Worm (Caenorhabditis elegans) whole organism, midembryonic: ENCODE measurements around the gene R01B10.2.
A peak's percentile ranks its signal among the peaks of the same experiment; 100 is the strongest.
"Not testable (repeated sequence)": the region's sequence is repeated elsewhere in the genome, so short reads cannot be mapped to it uniquely, and the experiment has no call there.

Experiments
- T22C8.4 ChIP-seq: fragments of 200-800 bp; sonication (Bioruptor generic); IDR thresholded peaks from 2 replicates; pipeline ENCODE4 v1.3.6; 2022; ENCODE audit warnings: missing genetic modification characterization, missing compliant biosample characterization
- cog-1 ChIP-seq: sonication (generic microtip); optimal IDR thresholded peaks from 2 replicates; lab custom pipeline; 2016; ENCODE audit warnings: missing genetic modification characterization, missing compliant biosample characterization
- flt-1 ChIP-seq: fragments of 200-800 bp; sonication (Bioruptor generic); IDR thresholded peaks from 2 replicates; pipeline ENCODE4 v1.3.6; 2022; ENCODE audit warnings: missing genetic modification characterization, missing compliant biosample characterization
- klf-2 ChIP-seq: fragments of 200-800 bp; sonication (Bioruptor generic); conservative IDR thresholded peaks from 2 replicates; pipeline ENCODE4 v1.3.6; 2022; ENCODE audit warnings: missing genetic modification reagents, missing genetic modification characterization, missing compliant biosample characterization
- med-1 ChIP-seq: sonication (generic microtip); optimal IDR thresholded peaks from 2 replicates; lab custom pipeline; 2017; ENCODE audit warnings: missing genetic modification characterization, mild to moderate bottlenecking, missing compliant biosample characterization, antibody characterized with exemption, missing genetic modification reagents; ENCODE audit not compliant: insufficient read depth
- ref-1 ChIP-seq: fragments of 200-800 bp; sonication (Bioruptor generic); conservative IDR thresholded peaks from 2 replicates; pipeline ENCODE4 v1.3.6; 2022; ENCODE audit warnings: missing genetic modification reagents, missing genetic modification characterization, missing compliant biosample characterization
- tab-1 ChIP-seq: fragments of 200-800 bp; sonication (Bioruptor generic); IDR thresholded peaks from 2 replicates; pipeline ENCODE4 v1.3.6; 2022; ENCODE audit warnings: missing genetic modification characterization, missing compliant biosample characterization
- ztf-23 ChIP-seq: fragments of 200-800 bp; sonication (Bioruptor generic); IDR thresholded peaks from 2 replicates; pipeline ENCODE4 v1.3.6; 2022; ENCODE audit warnings: missing genetic modification reagents, missing genetic modification characterization, missing compliant biosample characterization
- ztf-29 ChIP-seq: fragments of 200-800 bp; sonication (Bioruptor generic); IDR thresholded peaks from 2 replicates; pipeline ENCODE4 v1.3.6; 2022; ENCODE audit warnings: missing genetic modification reagents, missing genetic modification characterization, missing compliant biosample characterization

R01B10.2 gene

ce11 chrV:6043275-6044271 is 2.3 kb upstream of the R01B10.2 start, which contains the start of gene cpi-2:
TSS of gene cpi-2 (plus strand) at chrV:6044062.
- TF ChIP-seq tab-1 (GFP tag; lab: Robert Waterston, UW): no peak
- peak; percentile 80 for TF ChIP-seq T22C8.4 (GFP tag; lab: Robert Waterston, UW)

- not testable (repeated sequence) for TF ChIP-seq ref-1 (GFP tag; lab: Robert Waterston, UW); ztf-23 (GFP tag; lab: Robert Waterston, UW); cog-1 (tag; lab: Kevin White, UChicago)
Measured at ce11 chrV:6038405-6039151, 2.7 kb downstream of the R01B10.2 start, which contains the start of gene F29G9.1. TSS of gene F29G9.1 (plus strand) at chrV:6039101.

ce11 chrV:6036547-6036946 is 4.7 kb downstream of the R01B10.2 start:
- TF ChIP-seq klf-2 (GFP tag; lab: Robert Waterston, UW): no peak
- TF ChIP-seq tab-1 (GFP tag; lab: Robert Waterston, UW): no peak
- TF ChIP-seq ztf-23 (GFP tag; lab: Robert Waterston, UW): no peak
- TF ChIP-seq cog-1 (tag; lab: Kevin White, UChicago): no peak
- no peak for TF ChIP-seq ztf-29
- no peak for TF ChIP-seq flt-1 (GFP tag; lab: Robert Waterston, UW)
- no peak for TF ChIP-seq med-1 (GFP tag; lab: Kevin White, UChicago)
- TF ChIP-seq T22C8.4 (GFP tag; lab: Robert Waterston, UW): no peak
- no peak for TF ChIP-seq ref-1 (GFP tag; lab: Robert Waterston, UW)

ce11 chrV:6034714-6035113 is 6.6 kb downstream of the R01B10.2 start, which contains the start of gene dhs-17:
TSS of gene dhs-17 (minus strand) at chrV:6034814.
- TF ChIP-seq ref-1 (GFP tag; lab: Robert Waterston, UW) (no peak), klf-2 (GFP tag; lab: Robert Waterston, UW) (no peak), ztf-29 (no peak), ztf-23 (GFP tag; lab: Robert Waterston, UW) (no peak), tab-1 (GFP tag; lab: Robert Waterston, UW) (no peak), med-1 (GFP tag; lab: Kevin White, UChicago) (no peak), T22C8.4 (GFP tag; lab: Robert Waterston, UW) (no peak), flt-1 (GFP tag; lab: Robert Waterston, UW) (no peak), cog-1 (tag; lab: Kevin White, UChicago) (no peak)

- TF ChIP-seq tab-1 (GFP tag; lab: Robert Waterston, UW): no peak
- TF ChIP-seq T22C8.4 (GFP tag; lab: Robert Waterston, UW): no peak
- no peak for TF ChIP-seq cog-1 (tag; lab: Kevin White, UChicago)
- no peak for TF ChIP-seq ref-1 (GFP tag; lab: Robert Waterston, UW)
- TF ChIP-seq ztf-29: no peak
- no peak for TF ChIP-seq flt-1 (GFP tag; lab: Robert Waterston, UW)
Measured at ce11 chrV:6033512-6033911, 7.8 kb downstream of the R01B10.2 start.

- TF ChIP-seq klf-2 (GFP tag; lab: Robert Waterston, UW): no peak
- no peak for TF ChIP-seq ztf-23 (GFP tag; lab: Robert Waterston, UW)
- TF ChIP-seq ref-1 (GFP tag; lab: Robert Waterston, UW): no peak
- TF ChIP-seq flt-1 (GFP tag; lab: Robert Waterston, UW): no peak
- TF ChIP-seq tab-1 (GFP tag; lab: Robert Waterston, UW): no peak
Measured at ce11 chrV:6031585-6031984, 9.7 kb downstream of the R01B10.2 start.

ce11 chrV:6030559-6030975 is 10.7 kb downstream of the R01B10.2 start:
- TF ChIP-seq flt-1 (GFP tag; lab: Robert Waterston, UW) (0 out of 2 replicates have a peak, but pooled peaks have one; percentile 29), ref-1 (GFP tag; lab: Robert Waterston, UW) (no peak), T22C8.4 (GFP tag; lab: Robert Waterston, UW) (no peak), cog-1 (tag; lab: Kevin White, UChicago) (peak; percentile 31), klf-2 (GFP tag; lab: Robert Waterston, UW) (no peak)

ce11 chrV:6022076-6022475 is 19.2 kb downstream of the R01B10.2 start:
- TF ChIP-seq flt-1 (GFP tag; lab: Robert Waterston, UW) (no peak), T22C8.4 (GFP tag; lab: Robert Waterston, UW) (no peak), ztf-29 (no peak), klf-2 (GFP tag; lab: Robert Waterston, UW) (no peak)

- TF ChIP-seq ztf-23 (GFP tag; lab: Robert Waterston, UW) (no peak), flt-1 (GFP tag; lab: Robert Waterston, UW) (no peak), cog-1 (tag; lab: Kevin White, UChicago) (no peak), T22C8.4 (GFP tag; lab: Robert Waterston, UW) (no peak), tab-1 (GFP tag; lab: Robert Waterston, UW) (no peak), klf-2 (GFP tag; lab: Robert Waterston, UW) (no peak), ztf-29 (no peak), med-1 (GFP tag; lab: Kevin White, UChicago) (no peak), ref-1 (GFP tag; lab: Robert Waterston, UW) (no peak)
Measured at ce11 chrV:6018944-6019450, 22.3 kb downstream of the R01B10.2 start, which contains the start of gene picc-1. TSS of gene picc-1 (plus strand) at chrV:6018994.
